Worm (Caenorhabditis elegans): Measurements from ENCODE around the gene B0222.5.

The B0222.5 gene

ce11 chrV:9175218-9175837 lies 20.7 kb upstream of the B0222.5 start, which contains the start of gene spas-1 (continued):
- TF ChIP-seq hsf-1 (GFP tag; IDR thresholded peaks at IDR 0.05) (no peak), ztf-28 (GFP tag; IDR thresholded peaks at IDR 0.05) (no peak), aptf-2 (GFP tag; conservative IDR thresholded peaks at IDR 0.05) (no peak), ceh-40 (GFP tag; IDR thresholded peaks at IDR 0.05) (no peak), Y56A3A.18 (GFP tag; IDR thresholded peaks at IDR 0.05) (peak; percentile 49; the same call in 1 of the 2 replicates), sptf-2 (GFP tag; optimal IDR thresholded peaks at IDR 0.05) (no peak), Y67H2A.10 (GFP tag; conservative IDR thresholded peaks at IDR 0.05) (no peak), him-1 (tag; optimal IDR thresholded peaks at IDR 0.05) (peak; percentile 7), F39B2.1 (GFP tag; IDR thresholded peaks at IDR 0.05) (no peak), lin-35 (GFP tag; optimal IDR thresholded peaks at IDR 0.05) (peak; percentile 23 to 96 (median 81)), ets-4 (GFP tag; optimal IDR thresholded peaks at IDR 0.05) (no peak), zfh-2 (GFP tag; conservative IDR thresholded peaks at IDR 0.05) (no peak), nfya-1 (tag; optimal IDR thresholded peaks at IDR 0.05; ENCODE audit: borderline replicate concordance, insufficient read depth) (no peak), die-1 (tag; optimal IDR thresholded peaks at IDR 0.05) (peak; percentile 3), ceh-27 (GFP tag; optimal IDR thresholded peaks at IDR 0.05) (peak; percentile 56), sea-2 (GFP tag; IDR thresholded peaks at IDR 0.05) (no peak), ztf-25 (GFP tag; IDR thresholded peaks at IDR 0.05) (no peak), B0336.3 (GFP tag; IDR thresholded peaks at IDR 0.05) (peak; percentile 67), egl-18 (GFP tag; IDR thresholded peaks at IDR 0.05) (no peak), lir-1 (GFP tag; conservative IDR thresholded peaks at IDR 0.05) (no peak; the same call in 1 of the 2 replicates), rcor-1 (GFP tag; IDR thresholded peaks at IDR 0.05) (peak; percentile 85), Y95B8A.8 (GFP tag; IDR thresholded peaks at IDR 0.05) (no peak), madf-10 (tag; optimal IDR thresholded peaks at IDR 0.05) (peak; percentile 52), ceh-79 (tag; optimal IDR thresholded peaks at IDR 0.05) (no peak), nfyb-1 (GFP tag; IDR thresholded peaks at IDR 0.05) (peak; percentile 56; the same call in 1 of the 2 replicates), chd-7 (tag; optimal IDR thresholded peaks at IDR 0.05) (no peak), egl-44 (GFP tag; IDR thresholded peaks at IDR 0.05) (no peak), B0019.2 (GFP tag; conservative IDR thresholded peaks at IDR 0.05) (no peak), bed-2 (GFP tag; IDR thresholded peaks at IDR 0.05) (no peak), hmg-20 (GFP tag; IDR thresholded peaks at IDR 0.05) (no peak), sdz-38 (tag; optimal IDR thresholded peaks at IDR 0.05) (no peak), attf-6 (GFP tag; IDR thresholded peaks at IDR 0.05) (no peak), F37B4.10 (GFP tag; IDR thresholded peaks at IDR 0.05) (no peak), hmg-1.2 (GFP tag; IDR thresholded peaks at IDR 0.05) (peak; percentile 29; the same call in 1 of the 2 replicates), F57A8.1 (GFP tag; optimal IDR thresholded peaks at IDR 0.05) (no peak), pbrm-1 (GFP tag; IDR thresholded peaks at IDR 0.05) (peak; percentile 83; the same call in 1 of the 2 replicates), xnd-1 (tag; optimal IDR thresholded peaks at IDR 0.05) (peak; percentile 40), snpc-4 (GFP tag; optimal IDR thresholded peaks at IDR 0.05) (no peak), snpc-4 (tag; optimal IDR thresholded peaks at IDR 0.05) (peak in 1 of 4 experiments; percentile 76), egrh-3 (GFP tag; IDR thresholded peaks at IDR 0.05) (no peak), attf-5 (GFP tag; optimal IDR thresholded peaks at IDR 0.05) (peak; percentile 84), hlh-12 (tag; optimal IDR thresholded peaks at IDR 0.05) (no peak), mel-28 (tag; optimal IDR thresholded peaks at IDR 0.05; ENCODE audit: borderline replicate concordance) (no peak), F57C9.4 (tag; optimal IDR thresholded peaks at IDR 0.05) (no peak), K11D2.4 (GFP tag; IDR thresholded peaks at IDR 0.05) (peak; percentile 40; the same call in 1 of the 2 replicates), nhr-90 (tag; optimal IDR thresholded peaks at IDR 0.05) (no peak), B0261.1 (tag; optimal IDR thresholded peaks at IDR 0.05) (no peak), snpc-1.1 (tag; optimal IDR thresholded peaks at IDR 0.05; ENCODE audit: insufficient read depth) (peak; percentile 16)
